Fruit fly (Drosophila melanogaster) whole organism, embryonic: ENCODE data around the gene vari.

Experiments
- Abd-B ChIP-seq: fragments of 200-800 bp; sonication (Bioruptor generic); optimal IDR thresholded peaks from 2 replicates; lab custom pipeline; 2018; ENCODE audit warnings: missing biosample characterization, mild to moderate bottlenecking, missing genetic modification characterization, moderate library complexity
- Aef1 ChIP-seq: fragments of 200-800 bp; sonication (Bioruptor generic); IDR thresholded peaks from 3 replicates; pipeline ENCODE4 v1.3.6; 2022; ENCODE audit warnings: missing biosample characterization, missing genetic modification characterization
- BtbVII ChIP-seq: fragments of 200-800 bp; sonication (Bioruptor generic); optimal IDR thresholded peaks from 3 replicates; lab custom pipeline; 2017; ENCODE audit warnings: missing biosample characterization, mild to moderate bottlenecking, missing genetic modification characterization
- Bteb2 ChIP-seq: fragments of 200-800 bp; sonication (Bioruptor generic); optimal IDR thresholded peaks from 2 replicates; lab custom pipeline; 2016; ENCODE audit warnings: missing biosample characterization, missing genetic modification characterization
- CG10267 ChIP-seq: fragments of 200-800 bp; sonication (Bioruptor generic); optimal IDR thresholded peaks from 2 replicates; lab custom pipeline; 2018; ENCODE audit warnings: missing biosample characterization, mild to moderate bottlenecking, missing genetic modification characterization, moderate library complexity
- CG10321 ChIP-seq: fragments of 200-800 bp; sonication (Bioruptor generic); IDR thresholded peaks from 2 replicates; pipeline ENCODE4 v1.3.6; 2022; ENCODE audit warnings: missing biosample characterization, missing genetic modification characterization
- CG11723 ChIP-seq: fragments of 200-800 bp; sonication (Bioruptor generic); optimal IDR thresholded peaks from 2 replicates; lab custom pipeline; 2017; ENCODE audit warnings: missing biosample characterization, mild to moderate bottlenecking, missing genetic modification characterization
- CG12155 ChIP-seq: fragments of 200-800 bp; sonication (Bioruptor generic); optimal IDR thresholded peaks from 3 replicates; lab custom pipeline; 2016; ENCODE audit warnings: missing biosample characterization, missing genetic modification characterization
- CG13424 ChIP-seq: fragments of 200-800 bp; sonication (Bioruptor generic); optimal IDR thresholded peaks from 2 replicates; lab custom pipeline; 2019; ENCODE audit warnings: missing biosample characterization, mild to moderate bottlenecking, missing genetic modification characterization, moderate library complexity
- CG13894 ChIP-seq: fragments of 200-800 bp; sonication (Bioruptor generic); optimal IDR thresholded peaks from 3 replicates; lab custom pipeline; 2018; ENCODE audit warnings: missing biosample characterization, mild to moderate bottlenecking, missing genetic modification characterization, moderate library complexity
- CG14710 ChIP-seq: fragments of 200-800 bp; sonication (Bioruptor generic); optimal IDR thresholded peaks from 3 replicates; lab custom pipeline; 2019; ENCODE audit warnings: missing biosample characterization, mild to moderate bottlenecking, missing genetic modification characterization, moderate library complexity
- CG1602 ChIP-seq: fragments of 200-800 bp; sonication (Bioruptor generic); optimal IDR thresholded peaks from 3 replicates; lab custom pipeline; 2016; ENCODE audit warnings: missing biosample characterization, missing genetic modification characterization
- CG1647 ChIP-seq: fragments of 200-800 bp; sonication (Bioruptor generic); optimal IDR thresholded peaks from 3 replicates; lab custom pipeline; 2016; ENCODE audit warnings: missing biosample characterization, missing genetic modification characterization
- CG16813 ChIP-seq: fragments of 200-800 bp; sonication (Bioruptor generic); IDR thresholded peaks from 3 replicates; pipeline ENCODE4 v1.3.6; 2022; ENCODE audit warnings: missing biosample characterization, missing genetic modification characterization; ENCODE audit not compliant: partially characterized antibody
- CG30431 ChIP-seq: fragments of 200-800 bp; sonication (Bioruptor generic); optimal IDR thresholded peaks from 2 replicates; lab custom pipeline; 2017; ENCODE audit warnings: missing biosample characterization, missing genetic modification characterization
- CG31224 ChIP-seq: fragments of 200-800 bp; sonication (Bioruptor generic); IDR thresholded peaks from 2 replicates; pipeline ENCODE4 v1.3.6; 2022; ENCODE audit warnings: missing biosample characterization, missing genetic modification characterization
- CG31388 ChIP-seq: fragments of 200-800 bp; sonication (Bioruptor generic); optimal IDR thresholded peaks from 2 replicates; lab custom pipeline; 2016; ENCODE audit warnings: missing biosample characterization, missing genetic modification characterization
- CG31441 ChIP-seq: fragments of 200-800 bp; sonication (Bioruptor generic); IDR thresholded peaks from 2 replicates; pipeline ENCODE4 v1.3.6; 2022; ENCODE audit warnings: missing biosample characterization, missing genetic modification characterization
- CG32772 ChIP-seq: fragments of 200-800 bp; sonication (Bioruptor generic); IDR thresholded peaks from 2 replicates; pipeline ENCODE4 v1.3.6; 2022; ENCODE audit warnings: missing biosample characterization, missing genetic modification characterization
- CG4820 ChIP-seq: fragments of 200-800 bp; sonication (Bioruptor generic); optimal IDR thresholded peaks from 3 replicates; lab custom pipeline; 2016; ENCODE audit warnings: missing biosample characterization, missing genetic modification characterization
- CG7987 ChIP-seq: fragments of 200-800 bp; sonication (Bioruptor generic); optimal IDR thresholded peaks from 2 replicates; lab custom pipeline; 2018; ENCODE audit warnings: missing biosample characterization, mild to moderate bottlenecking, missing genetic modification characterization, moderate library complexity
- CG8478 ChIP-seq: fragments of >200 bp; optimal IDR thresholded peaks from 2 replicates; lab custom pipeline; 2018
- CG9817 ChIP-seq: fragments of 200-800 bp; sonication (Bioruptor generic); optimal IDR thresholded peaks from 2 replicates; lab custom pipeline; 2018; ENCODE audit warnings: missing biosample characterization, mild to moderate bottlenecking, missing genetic modification characterization, moderate library complexity
- Dfd ChIP-seq, 2 experiments: fragments of >200 bp; optimal IDR thresholded peaks; 2 replicates each; lab custom pipeline; 2017; ENCODE audit warnings: missing biosample characterization in 2 of 2, missing genetic modification characterization in 2 of 2
- HLH3B ChIP-seq: fragments of 200-800 bp; sonication (Bioruptor generic); IDR thresholded peaks from 2 replicates; pipeline ENCODE4 v1.3.6; 2022; ENCODE audit warnings: missing biosample characterization, missing genetic modification characterization
- Hand ChIP-seq: fragments of 200-800 bp; sonication (Bioruptor generic); optimal IDR thresholded peaks from 2 replicates; lab custom pipeline; 2017; ENCODE audit warnings: mild to moderate bottlenecking, missing biosample characterization, missing genetic modification reagents, missing genetic modification characterization
- Hsf ChIP-seq: fragments of 200-800 bp; sonication (Bioruptor generic); optimal IDR thresholded peaks from 3 replicates; lab custom pipeline; 2016; ENCODE audit warnings: missing biosample characterization, missing genetic modification characterization
- Lhr ChIP-seq: fragments of 200-800 bp; sonication (Bioruptor generic); optimal IDR thresholded peaks from 3 replicates; lab custom pipeline; 2017; ENCODE audit warnings: mild to moderate bottlenecking, missing biosample characterization, missing genetic modification reagents, missing genetic modification characterization
- Neu2 ChIP-seq: fragments of 200-800 bp; sonication (Bioruptor generic); optimal IDR thresholded peaks from 3 replicates; lab custom pipeline; 2016; ENCODE audit warnings: missing biosample characterization, missing genetic modification characterization, borderline replicate concordance
- Nf-YA ChIP-seq: fragments of 200-800 bp; sonication (Bioruptor generic); IDR thresholded peaks from 2 replicates; pipeline ENCODE4 v1.3.6; 2022; ENCODE audit warnings: missing biosample characterization, missing genetic modification characterization
- Rx ChIP-seq: fragments of 200-800 bp; sonication (Bioruptor generic); IDR thresholded peaks from 2 replicates; pipeline ENCODE4 v1.3.6; 2022; ENCODE audit warnings: missing biosample characterization, missing genetic modification characterization
- Xbp1 ChIP-seq: fragments of 200-800 bp; sonication (Bioruptor generic); optimal IDR thresholded peaks from 3 replicates; lab custom pipeline; 2016; ENCODE audit warnings: missing biosample characterization, mild to moderate bottlenecking, missing genetic modification characterization
- az2 ChIP-seq: fragments of 200-800 bp; sonication (Bioruptor generic); optimal IDR thresholded peaks from 3 replicates; lab custom pipeline; 2016; ENCODE audit warnings: missing biosample characterization, missing genetic modification characterization
- bab2 ChIP-seq: fragments of 200-800 bp; sonication (Bioruptor generic); optimal IDR thresholded peaks from 2 replicates; lab custom pipeline; 2016; ENCODE audit warnings: missing biosample characterization, missing genetic modification characterization
- btn ChIP-seq: fragments of 200-800 bp; sonication (Bioruptor generic); optimal IDR thresholded peaks from 2 replicates; lab custom pipeline; 2016; ENCODE audit warnings: missing biosample characterization, missing genetic modification characterization
- crp ChIP-seq, 2 experiments: fragments of 200-800 bp; sonication (Bioruptor generic); optimal IDR thresholded peaks; 2 replicates in 1 of 2; 3 replicates in 1 of 2; lab custom pipeline; 2017; ENCODE audit warnings: missing biosample characterization in 2 of 2, missing genetic modification characterization in 2 of 2, mild to moderate bottlenecking in 1 of 2, moderate library complexity in 1 of 2
- fd102C ChIP-seq: fragments of 200-800 bp; sonication (Bioruptor generic); optimal IDR thresholded peaks from 2 replicates; lab custom pipeline; 2018; ENCODE audit warnings: missing biosample characterization, mild to moderate bottlenecking, missing genetic modification characterization, moderate library complexity
- gcm2 ChIP-seq: fragments of 200-800 bp; sonication (Bioruptor generic); optimal IDR thresholded peaks from 2 replicates; lab custom pipeline; 2016; ENCODE audit warnings: missing biosample characterization, missing genetic modification characterization
- kah ChIP-seq: fragments of 200-800 bp; sonication (Bioruptor generic); optimal IDR thresholded peaks from 2 replicates; lab custom pipeline; 2018; ENCODE audit warnings: missing biosample characterization, mild to moderate bottlenecking, missing genetic modification characterization
- ken ChIP-seq: fragments of 200-800 bp; sonication (Bioruptor generic); IDR thresholded peaks from 3 replicates; pipeline ENCODE4 v1.3.6; 2022; ENCODE audit warnings: missing biosample characterization, missing genetic modification characterization
- mld ChIP-seq: fragments of 200-800 bp; sonication (Bioruptor generic); IDR thresholded peaks from 3 replicates; pipeline ENCODE4 v1.3.6; 2022; ENCODE audit warnings: missing biosample characterization, missing genetic modification characterization; ENCODE audit not compliant: partially characterized antibody
- nau ChIP-seq: fragments of 200-800 bp; sonication (Bioruptor generic); optimal IDR thresholded peaks from 3 replicates; lab custom pipeline; 2017; ENCODE audit warnings: missing biosample characterization, mild to moderate bottlenecking, missing genetic modification characterization, missing genetic modification reagents
- nom ChIP-seq: fragments of 200-800 bp; sonication (Bioruptor generic); optimal IDR thresholded peaks from 2 replicates; lab custom pipeline; 2017; ENCODE audit warnings: missing biosample characterization, missing genetic modification characterization, mild to moderate bottlenecking, moderate library complexity, missing genetic modification reagents
- psq ChIP-seq: fragments of 200-800 bp; sonication (Bioruptor generic); optimal IDR thresholded peaks from 2 replicates; lab custom pipeline; 2017; ENCODE audit warnings: missing biosample characterization, missing genetic modification characterization
- pzg ChIP-seq: fragments of 200-800 bp; sonication (Bioruptor generic); optimal IDR thresholded peaks from 3 replicates; lab custom pipeline; 2018; ENCODE audit warnings: missing biosample characterization, mild to moderate bottlenecking, missing genetic modification characterization, moderate library complexity
- repo ChIP-seq: fragments of 200-800 bp; sonication (Bioruptor generic); optimal IDR thresholded peaks from 2 replicates; lab custom pipeline; 2016; ENCODE audit warnings: missing biosample characterization, missing genetic modification characterization
- sim ChIP-seq: fragments of 200-800 bp; sonication (Bioruptor generic); IDR thresholded peaks from 2 replicates; pipeline ENCODE4 v1.3.6; 2022; ENCODE audit warnings: missing biosample characterization, missing genetic modification characterization
- slbo ChIP-seq: fragments of 200-800 bp; sonication (Bioruptor generic); IDR thresholded peaks from 2 replicates; pipeline ENCODE4 v1.3.6; 2022; ENCODE audit warnings: missing biosample characterization, missing genetic modification characterization
- tap ChIP-seq: fragments of 200-800 bp; optimal IDR thresholded peaks from 3 replicates; lab custom pipeline; 2019; ENCODE audit warnings: missing biosample characterization, mild to moderate bottlenecking, missing genetic modification characterization, moderate library complexity
- tin ChIP-seq: fragments of 200-800 bp; sonication (Bioruptor generic); optimal IDR thresholded peaks from 3 replicates; lab custom pipeline; 2016; ENCODE audit warnings: missing biosample characterization, missing genetic modification characterization
- trem ChIP-seq: fragments of 200-800 bp; optimal IDR thresholded peaks from 3 replicates; lab custom pipeline; 2019; ENCODE audit warnings: missing biosample characterization, mild to moderate bottlenecking, missing genetic modification characterization, moderate library complexity
- wek ChIP-seq: fragments of 200-800 bp; sonication (Bioruptor generic); optimal IDR thresholded peaks from 3 replicates; lab custom pipeline; 2018; ENCODE audit warnings: missing biosample characterization, mild to moderate bottlenecking, missing genetic modification characterization, moderate library complexity

The vari gene

dm6 chr2L:20797515-20797847, 639 bp upstream of the vari start, which contains the start of gene CG9328 (continued):
- TF ChIP-seq CG9817 (tag; lab: Kevin White, UChicago), result no peak
- TF ChIP-seq btn (GFP tag; lab: Kevin White, UChicago), result no peak
- peak; percentile 35 for TF ChIP-seq nom (GFP tag; lab: Kevin White, UChicago)
- no peak for TF ChIP-seq Neu2 (GFP tag; lab: Kevin White, UChicago)
- no peak for TF ChIP-seq sim (GFP tag; lab: Robert Waterston, UW)
- TF ChIP-seq CG8478 (lab: Kevin White, UChicago), result no peak
- TF ChIP-seq Abd-B (GFP tag; lab: Kevin White, UChicago), result no peak
- TF ChIP-seq CG11723 (GFP tag; lab: Kevin White, UChicago), result peak; percentile 6
- TF ChIP-seq gcm2, result no peak
- TF ChIP-seq Nf-YA, result no peak
- TF ChIP-seq pzg (GFP tag; lab: Kevin White, UChicago), result peak; percentile 46
- peak; percentile 49 for TF ChIP-seq CG10267 (tag; lab: Kevin White, UChicago)
- peak; percentile 53 for TF ChIP-seq CG14710
- no peak for TF ChIP-seq CG1602
- peak; percentile 35 for TF ChIP-seq tin (GFP tag; lab: Kevin White, UChicago)
- TF ChIP-seq psq, result peak; percentile 2
- TF ChIP-seq Lhr (GFP tag; lab: Kevin White, UChicago), result peak; percentile 33
- TF ChIP-seq Rx (GFP tag; lab: Robert Waterston, UW), result no peak
- TF ChIP-seq CG1647, result no peak
- no peak for TF ChIP-seq Hand
- no peak; the same call in 1 of the 2 replicates for TF ChIP-seq CG31224 (GFP tag; lab: Robert Waterston, UW)
- TF ChIP-seq wek (GFP tag; lab: Kevin White, UChicago), result peak; percentile 55
- TF ChIP-seq CG31441, result no peak; the same call in 1 of the 2 replicates
- TF ChIP-seq crp (GFP tag; optimal IDR thresholded peaks at IDR 0.05; lab: Kevin White, UChicago), result no peak
- TF ChIP-seq Aef1 (GFP tag; lab: Robert Waterston, UW), result no peak
- TF ChIP-seq BtbVII (GFP tag; lab: Kevin White, UChicago), result no peak
- TF ChIP-seq CG10321, result no peak
- TF ChIP-seq HLH3B (GFP tag; lab: Robert Waterston, UW), result no peak
- TF ChIP-seq CG4820 (GFP tag; lab: Kevin White, UChicago), result no peak
- TF ChIP-seq slbo (GFP tag; lab: Robert Waterston, UW), result peak; percentile 39; the same call in 1 of the 2 replicates
- peak; percentile 39 for TF ChIP-seq kah (GFP tag; lab: Kevin White, UChicago)
- TF ChIP-seq CG30431 (GFP tag; lab: Kevin White, UChicago), result no peak
- no peak for TF ChIP-seq Dfd (GFP tag; optimal IDR thresholded peaks at IDR 0.05; lab: Kevin White, UChicago)
- TF ChIP-seq repo, result peak; percentile 43
- peak; percentile 70 for TF ChIP-seq trem (tag; lab: Kevin White, UChicago)
- peak; percentile 91 for TF ChIP-seq CG12155 (GFP tag; lab: Kevin White, UChicago)
- TF ChIP-seq az2 (GFP tag; lab: Kevin White, UChicago), result no peak
- TF ChIP-seq CG7987 (GFP tag; lab: Kevin White, UChicago), result peak; percentile 20
- peak; percentile 17 for TF ChIP-seq tap
- no peak; the same call in 2 of the 3 replicates for TF ChIP-seq mld (GFP tag; lab: Robert Waterston, UW)
- TF ChIP-seq fd102C, result no peak
- peak; percentile 74 for TF ChIP-seq CG13894 (tag; lab: Kevin White, UChicago)
- no peak for TF ChIP-seq bab2 (GFP tag; lab: Kevin White, UChicago)
- peak; percentile 27; the same call in 1 of the 3 replicates for TF ChIP-seq ken
- TF ChIP-seq CG16813, result no peak; the same call in 2 of the 3 replicates
- TF ChIP-seq CG31388 (GFP tag; lab: Kevin White, UChicago), result no peak
- TF ChIP-seq Bteb2, result no peak
- no peak for TF ChIP-seq CG32772 (GFP tag; lab: Robert Waterston, UW)
- peak; percentile 12 for TF ChIP-seq CG13424 (tag; lab: Kevin White, UChicago)
- TF ChIP-seq nau, result no peak
- TF ChIP-seq Hsf, result no peak
- peak; percentile 36 for TF ChIP-seq Xbp1 (GFP tag; lab: Kevin White, UChicago)
